Fruit fly (Drosophila melanogaster): ENCODE results near the gene tw.

Gene tw

dm6 chrX:765039-765508, 19.5 kb upstream of the tw start, which contains the start of gene RpL22 (continued):
- TF ChIP-seq ss (GFP tag; optimal IDR thresholded peaks at IDR 0.05): peak; percentile 63 to 84
- peak; percentile 50 for TF ChIP-seq fd85E (GFP tag; optimal IDR thresholded peaks at IDR 0.05)
- peak; percentile 32 for TF ChIP-seq Lpt (GFP tag; optimal IDR thresholded peaks at IDR 0.05)
- TF ChIP-seq Hr38 (GFP tag; optimal IDR thresholded peaks at IDR 0.05): no peak
- peak; percentile 72 for TF ChIP-seq Blimp-1 (GFP tag; optimal IDR thresholded peaks at IDR 0.05)
- peak; percentile 75 for TF ChIP-seq CG16779 (tag; optimal IDR thresholded peaks at IDR 0.05)
- TF ChIP-seq CG34406 (GFP tag; optimal IDR thresholded peaks at IDR 0.05): peak; percentile 72
- peak; percentile 82 for TF ChIP-seq lz (GFP tag; optimal IDR thresholded peaks at IDR 0.05)
- TF ChIP-seq CG10631 (GFP tag; optimal IDR thresholded peaks at IDR 0.05): peak; percentile 52
- TF ChIP-seq pdm3 (GFP tag; optimal IDR thresholded peaks at IDR 0.05): peak; percentile 67
- peak; percentile 74 for TF ChIP-seq CG6792 (GFP tag; optimal IDR thresholded peaks at IDR 0.05)
- peak; percentile 91 for TF ChIP-seq CG6854 (GFP tag; optimal IDR thresholded peaks at IDR 0.05)
- no peak for TF ChIP-seq CG4318 (GFP tag; optimal IDR thresholded peaks at IDR 0.05)
- peak; percentile 3 for TF ChIP-seq dsx (GFP tag; optimal IDR thresholded peaks at IDR 0.05; ENCODE audit: poor library complexity, severe bottlenecking)
- TF ChIP-seq CG15336 (GFP tag; IDR thresholded peaks at IDR 0.05): peak; percentile 56; the same call in 1 of the 2 replicates
- peak; percentile 18 for TF ChIP-seq fd59A (GFP tag; optimal IDR thresholded peaks at IDR 0.05)
- TF ChIP-seq OdsH (GFP tag; optimal IDR thresholded peaks at IDR 0.05): peak; percentile 66
- peak; percentile 36 for TF ChIP-seq CG32006 (GFP tag; optimal IDR thresholded peaks at IDR 0.05)

dm6 chrX:766094-766493, 18.5 kb upstream of the tw start:
- TF ChIP-seq CG7368 (GFP tag; optimal IDR thresholded peaks at IDR 0.05) (no peak), Hr39 (GFP tag; optimal IDR thresholded peaks at IDR 0.05) (no peak), CG11294 (GFP tag; IDR thresholded peaks at IDR 0.05) (no peak), Hr4 (GFP tag; optimal IDR thresholded peaks at IDR 0.05) (no peak), CG6808 (GFP tag; optimal IDR thresholded peaks at IDR 0.05) (peak; percentile 6), fd85E (GFP tag; optimal IDR thresholded peaks at IDR 0.05) (no peak), CG10669 (GFP tag; optimal IDR thresholded peaks at IDR 0.05) (no peak), esn (GFP tag; optimal IDR thresholded peaks at IDR 0.05) (no peak), CG4318 (GFP tag; optimal IDR thresholded peaks at IDR 0.05) (no peak), salr (GFP tag; optimal IDR thresholded peaks at IDR 0.05) (no peak), ss (GFP tag; optimal IDR thresholded peaks at IDR 0.05) (no peak), Hr38 (GFP tag; optimal IDR thresholded peaks at IDR 0.05) (no peak), achi (GFP tag; optimal IDR thresholded peaks at IDR 0.05) (no peak), dsx (GFP tag; optimal IDR thresholded peaks at IDR 0.05; ENCODE audit: poor library complexity, severe bottlenecking) (peak; percentile 7), net (GFP tag; optimal IDR thresholded peaks at IDR 0.05) (peak; percentile 5), svp (GFP tag) (peak; percentile 41), CG6276 (GFP tag; optimal IDR thresholded peaks at IDR 0.05) (no peak), Smox (GFP tag; optimal IDR thresholded peaks at IDR 0.05) (no peak), CG6854 (GFP tag; optimal IDR thresholded peaks at IDR 0.05) (no peak), vri (GFP tag; optimal IDR thresholded peaks at IDR 0.05) (no peak), CG8632 (GFP tag; optimal IDR thresholded peaks at IDR 0.05) (no peak), CG34406 (GFP tag; optimal IDR thresholded peaks at IDR 0.05) (no peak), Eip78C (GFP tag) (peak; percentile 4), Met (GFP tag; optimal IDR thresholded peaks at IDR 0.05) (no peak), topi (GFP tag; optimal IDR thresholded peaks at IDR 0.05) (no peak), eg (GFP tag; IDR thresholded peaks at IDR 0.05) (no peak), CG1621 (tag; optimal IDR thresholded peaks at IDR 0.05) (no peak), fd59A (GFP tag; optimal IDR thresholded peaks at IDR 0.05) (peak; percentile 12), CG11762 (GFP tag; optimal IDR thresholded peaks at IDR 0.05; ENCODE audit: insufficient read depth) (no peak), CG15336 (GFP tag; IDR thresholded peaks at IDR 0.05) (no peak), fkh (GFP tag; optimal IDR thresholded peaks at IDR 0.05) (no peak)
